Worm (Caenorhabditis elegans) whole organism, late embryonic: Measurements from ENCODE around the gene nrf-6.

Experiments
- C08G9.2 ChIP-seq: sonication (generic microtip); optimal IDR thresholded peaks from 2 replicates; lab custom pipeline; 2016; ENCODE audit warnings: mild to moderate bottlenecking, missing genetic modification characterization, moderate library complexity, missing compliant biosample characterization
- F13H6.1 ChIP-seq: sonication (generic microtip); optimal IDR thresholded peaks from 2 replicates; lab custom pipeline; 2016; ENCODE audit warnings: missing genetic modification characterization, missing compliant biosample characterization
- K09A11.1 ChIP-seq: sonication (generic microtip); optimal IDR thresholded peaks from 2 replicates; lab custom pipeline; 2017; ENCODE audit warnings: antibody characterized with exemption, mild to moderate bottlenecking, missing genetic modification characterization, missing compliant biosample characterization; ENCODE audit not compliant: insufficient read depth
- Y22D7AL.16 ChIP-seq: sonication (generic microtip); optimal IDR thresholded peaks from 2 replicates; lab custom pipeline; 2016; ENCODE audit warnings: missing genetic modification characterization, missing compliant biosample characterization
- ahr-1 ChIP-seq: sonication (generic microtip); optimal IDR thresholded peaks from 2 replicates; lab custom pipeline; 2016; ENCODE audit warnings: missing genetic modification characterization, missing compliant biosample characterization
- ceh-14 ChIP-seq: sonication (generic microtip); optimal IDR thresholded peaks from 2 replicates; lab custom pipeline; 2016; ENCODE audit warnings: missing genotype, missing genetic modification characterization, missing compliant biosample characterization
- ceh-19 ChIP-seq: fragments of 200-800 bp; sonication (Bioruptor generic); optimal IDR thresholded peaks from 2 replicates; lab custom pipeline; 2018; ENCODE audit warnings: mild to moderate bottlenecking, missing genetic modification characterization, missing compliant biosample characterization
- ceh-2 ChIP-seq: sonication (generic microtip); optimal IDR thresholded peaks from 2 replicates; lab custom pipeline; 2016; ENCODE audit warnings: missing genotype, missing genetic modification characterization, missing compliant biosample characterization
- ceh-22 ChIP-seq: sonication (generic microtip); optimal IDR thresholded peaks from 2 replicates; lab custom pipeline; 2017; ENCODE audit warnings: missing biosample characterization, missing genetic modification characterization
- ceh-30 ChIP-seq: fragments of 150-350 bp; optimal IDR thresholded peaks from 2 replicates; lab custom pipeline; 2014; ENCODE audit warnings: missing biosample characterization, missing genetic modification characterization
- ceh-34 ChIP-seq: sonication (generic microtip); optimal IDR thresholded peaks from 2 replicates; lab custom pipeline; 2016; ENCODE audit warnings: mild to moderate bottlenecking, missing genetic modification characterization, missing compliant biosample characterization
- ceh-45 ChIP-seq: fragments of 200-800 bp; sonication (Bioruptor generic); IDR thresholded peaks from 2 replicates; pipeline ENCODE4 v1.3.6; 2022; ENCODE audit warnings: missing genetic modification reagents, missing genetic modification characterization, missing compliant biosample characterization
- ceh-9 ChIP-seq: sonication (generic microtip); optimal IDR thresholded peaks from 2 replicates; lab custom pipeline; 2016; ENCODE audit warnings: mild to moderate bottlenecking, missing genetic modification characterization, inconsistent platforms, missing compliant biosample characterization
- dve-1 ChIP-seq: sonication (generic microtip); optimal IDR thresholded peaks from 2 replicates; lab custom pipeline; 2017; ENCODE audit warnings: antibody characterized with exemption, mild to moderate bottlenecking, missing genetic modification characterization, missing compliant biosample characterization
- elt-2 ChIP-seq: sonication (generic microtip); optimal IDR thresholded peaks from 2 replicates; lab custom pipeline; 2016; ENCODE audit warnings: missing genetic modification reagents, missing genetic modification characterization, missing compliant biosample characterization
- elt-4 ChIP-seq: sonication (generic microtip); optimal IDR thresholded peaks from 2 replicates; lab custom pipeline; 2016; ENCODE audit warnings: missing genetic modification characterization, missing compliant biosample characterization
- ets-4 ChIP-seq: sonication (generic microtip); optimal IDR thresholded peaks from 2 replicates; lab custom pipeline; 2016; ENCODE audit warnings: missing genetic modification characterization, missing compliant biosample characterization
- fax-1 ChIP-seq: sonication (generic microtip); optimal IDR thresholded peaks from 2 replicates; lab custom pipeline; 2016; ENCODE audit warnings: missing genotype, missing genetic modification characterization, missing compliant biosample characterization
- fkh-6 ChIP-seq: sonication (generic microtip); optimal IDR thresholded peaks from 2 replicates; lab custom pipeline; 2016; ENCODE audit warnings: missing genetic modification characterization, missing compliant biosample characterization
- gmeb-2 ChIP-seq: sonication (generic microtip); optimal IDR thresholded peaks from 2 replicates; lab custom pipeline; 2016; ENCODE audit warnings: missing genetic modification characterization, inconsistent platforms, missing compliant biosample characterization
- hlh-13 ChIP-seq: fragments of 200-800 bp; sonication (Bioruptor generic); optimal IDR thresholded peaks from 2 replicates; lab custom pipeline; 2018; ENCODE audit warnings: mild to moderate bottlenecking, missing genetic modification characterization, missing compliant biosample characterization
- hlh-15 ChIP-seq: sonication (generic microtip); optimal IDR thresholded peaks from 2 replicates; lab custom pipeline; 2016; ENCODE audit warnings: missing genetic modification characterization, missing compliant biosample characterization
- hlh-30 ChIP-seq: sonication (generic microtip); optimal IDR thresholded peaks from 2 replicates; lab custom pipeline; 2017; ENCODE audit warnings: antibody characterized with exemption, missing genetic modification characterization, missing compliant biosample characterization; ENCODE audit not compliant: insufficient read depth
- hlh-6 ChIP-seq: sonication (generic microtip); optimal IDR thresholded peaks from 2 replicates; lab custom pipeline; 2016; ENCODE audit warnings: missing genotype, missing genetic modification characterization, missing compliant biosample characterization
- hlh-8 ChIP-seq: sonication (generic microtip); optimal IDR thresholded peaks from 2 replicates; lab custom pipeline; 2016; ENCODE audit warnings: missing genotype, missing genetic modification characterization, missing compliant biosample characterization
- lin-11 ChIP-seq: fragments of 200-800 bp; sonication (Bioruptor generic); optimal IDR thresholded peaks from 2 replicates; lab custom pipeline; 2018; ENCODE audit warnings: mild to moderate bottlenecking, missing genetic modification characterization, missing compliant biosample characterization
- nfya-1 ChIP-seq: sonication (generic microtip); optimal IDR thresholded peaks from 2 replicates; lab custom pipeline; 2017; ENCODE audit warnings: missing genetic modification characterization, mild to moderate bottlenecking, missing compliant biosample characterization, antibody characterized with exemption, moderate library complexity
- nhr-232 ChIP-seq: sonication (generic microtip); optimal IDR thresholded peaks from 2 replicates; lab custom pipeline; 2016; ENCODE audit warnings: missing genetic modification characterization, missing compliant biosample characterization
- npax-4 ChIP-seq: sonication (generic microtip); optimal IDR thresholded peaks from 2 replicates; lab custom pipeline; 2016; ENCODE audit warnings: missing genetic modification characterization, missing compliant biosample characterization
- pax-1 ChIP-seq: fragments of 150-350 bp; optimal IDR thresholded peaks from 2 replicates; lab custom pipeline; 2014; ENCODE audit warnings: missing biosample characterization, missing genetic modification characterization
- pha-2 ChIP-seq: sonication (generic microtip); optimal IDR thresholded peaks from 2 replicates; lab custom pipeline; 2017; ENCODE audit warnings: mild to moderate bottlenecking, missing genetic modification characterization, missing compliant biosample characterization
- ref-2 ChIP-seq: sonication (generic microtip); optimal IDR thresholded peaks from 2 replicates; lab custom pipeline; 2016; ENCODE audit warnings: missing genetic modification characterization, missing compliant biosample characterization
- rnt-1 ChIP-seq: sonication (generic microtip); optimal IDR thresholded peaks from 2 replicates; lab custom pipeline; 2016; ENCODE audit warnings: missing genetic modification characterization, missing compliant biosample characterization
- sdc-2 ChIP-seq: sonication (generic microtip); optimal IDR thresholded peaks from 2 replicates; lab custom pipeline; 2016; ENCODE audit warnings: missing genotype, missing genetic modification characterization, missing compliant biosample characterization
- tbx-2 ChIP-seq: sonication (generic microtip); optimal IDR thresholded peaks from 2 replicates; lab custom pipeline; 2016; ENCODE audit warnings: missing genetic modification characterization, missing compliant biosample characterization
- ttx-3 ChIP-seq: sonication (generic microtip); optimal IDR thresholded peaks from 2 replicates; lab custom pipeline; 2016; ENCODE audit warnings: missing genetic modification reagents, missing genetic modification characterization, missing compliant biosample characterization
- unc-3 ChIP-seq, 2 experiments: fragments of 200-800 bp in 1 of 2; sonication (Bioruptor generic) in 1 of 2; sonication (generic microtip) in 1 of 2; conservative IDR thresholded peaks in 1 of 2; optimal IDR thresholded peaks in 1 of 2; 2 replicates each; pipeline versions ENCODE4 v1.3.6 to Lab custom; 2016 to 2022; ENCODE audit warnings: missing compliant biosample characterization in 2 of 2, missing genetic modification characterization in 2 of 2, missing genetic modification reagents in 1 of 2
- unc-42 ChIP-seq: sonication (generic microtip); optimal IDR thresholded peaks from 2 replicates; lab custom pipeline; 2016; ENCODE audit warnings: missing genotype, missing genetic modification characterization, missing compliant biosample characterization
- unc-55 ChIP-seq: sonication (generic microtip); optimal IDR thresholded peaks from 2 replicates; lab custom pipeline; 2017; ENCODE audit warnings: missing biosample characterization, missing genetic modification reagents, missing genetic modification characterization
- unc-86 ChIP-seq: sonication (generic microtip); optimal IDR thresholded peaks from 2 replicates; lab custom pipeline; 2016; ENCODE audit warnings: missing genetic modification characterization, missing compliant biosample characterization
- zip-5 ChIP-seq: sonication (generic microtip); optimal IDR thresholded peaks from 2 replicates; lab custom pipeline; 2016; ENCODE audit warnings: missing genetic modification characterization, missing compliant biosample characterization

The nrf-6 gene

ce11 chrII:8035667-8036066 is 3.2 kb upstream of the nrf-6 start, which contains the start of gene sap-49:
Gene sap-49, minus strand, starts transcription at chrII:8035767.
- TF ChIP-seq F13H6.1 (tag; lab: Kevin White, UChicago) = no peak
- no peak for TF ChIP-seq ceh-45
- no peak for TF ChIP-seq C08G9.2 (tag; lab: Kevin White, UChicago)
- TF ChIP-seq rnt-1 (tag; lab: Kevin White, UChicago) = no peak
- no peak for TF ChIP-seq ahr-1 (tag; lab: Kevin White, UChicago)
- TF ChIP-seq ref-2 (tag; lab: Kevin White, UChicago) = no peak
- TF ChIP-seq ceh-19 (GFP tag; lab: Kevin White, UChicago) = no peak
- TF ChIP-seq ets-4 = no peak
- no peak for TF ChIP-seq ceh-22 (tag; lab: Kevin White, UChicago)
- TF ChIP-seq nfya-1 (tag; lab: Kevin White, UChicago) = no peak
- no peak for TF ChIP-seq hlh-15 (tag; lab: Kevin White, UChicago)
- TF ChIP-seq ceh-14 (tag; lab: Kevin White, UChicago) = no peak
- TF ChIP-seq ceh-2 (tag; lab: Kevin White, UChicago) = no peak
- TF ChIP-seq elt-4 = no peak
- no peak for TF ChIP-seq unc-42
- no peak for TF ChIP-seq unc-86 (tag; lab: Kevin White, UChicago)
- TF ChIP-seq hlh-8 (tag; lab: Kevin White, UChicago) = no peak
- TF ChIP-seq tbx-2 (tag; lab: Kevin White, UChicago) = no peak

- TF ChIP-seq pha-2 (tag; lab: Kevin White, UChicago) (no peak), unc-55 (GFP tag; lab: Kevin White, UChicago) (no peak), ceh-34 (tag; lab: Kevin White, UChicago) (no peak), hlh-30 (tag; lab: Kevin White, UChicago) (no peak), ahr-1 (tag; lab: Kevin White, UChicago) (no peak), ceh-30 (no peak)
These were observed 2.1 kb upstream of the nrf-6 start for ce11 chrII:8034617-8035016.

ce11 chrII:8034008-8034407 is 1.5 kb upstream of the nrf-6 start:
- TF ChIP-seq ahr-1 (tag; lab: Kevin White, UChicago) (no peak), dve-1 (tag; lab: Kevin White, UChicago) (no peak), hlh-30 (tag; lab: Kevin White, UChicago) (no peak), lin-11 (tag; lab: Kevin White, UChicago) (no peak), unc-3 (GFP tag; conservative IDR thresholded peaks at IDR 0.05; lab: Robert Waterston, UW) (no peak), unc-3 (tag; optimal IDR thresholded peaks at IDR 0.05; lab: Kevin White, UChicago) (no peak), pax-1 (tag; lab: Kevin White, UChicago) (no peak), ttx-3 (tag; lab: Kevin White, UChicago) (no peak), ceh-34 (tag; lab: Kevin White, UChicago) (no peak), hlh-6 (tag; lab: Kevin White, UChicago) (no peak), hlh-13 (GFP tag; lab: Kevin White, UChicago) (no peak), ets-4 (no peak), ceh-2 (tag; lab: Kevin White, UChicago) (no peak), gmeb-2 (tag; lab: Kevin White, UChicago) (no peak), C08G9.2 (tag; lab: Kevin White, UChicago) (no peak), ceh-9 (no peak), K09A11.1 (tag; lab: Kevin White, UChicago) (no peak), npax-4 (tag; lab: Kevin White, UChicago) (no peak), elt-4 (no peak), unc-55 (GFP tag; lab: Kevin White, UChicago) (no peak), fkh-6 (tag; lab: Kevin White, UChicago) (no peak)
- TF ChIP-seq, all 69 proteins: peak for 0

ce11 chrII:8028730-8029129 is 3.8 kb downstream of the nrf-6 start:
- TF ChIP-seq sdc-2 (tag; lab: Kevin White, UChicago) (no peak), hlh-6 (tag; lab: Kevin White, UChicago) (no peak), Y22D7AL.16 (tag; lab: Kevin White, UChicago) (no peak), zip-5 (tag; lab: Kevin White, UChicago) (no peak), nhr-232 (tag; lab: Kevin White, UChicago) (no peak), ceh-45 (no peak), fax-1 (no peak), elt-2 (tag; lab: Kevin White, UChicago) (no peak)
